Fruit fly (Drosophila melanogaster): ENCODE measurements around the gene CG10674.

DNA sequence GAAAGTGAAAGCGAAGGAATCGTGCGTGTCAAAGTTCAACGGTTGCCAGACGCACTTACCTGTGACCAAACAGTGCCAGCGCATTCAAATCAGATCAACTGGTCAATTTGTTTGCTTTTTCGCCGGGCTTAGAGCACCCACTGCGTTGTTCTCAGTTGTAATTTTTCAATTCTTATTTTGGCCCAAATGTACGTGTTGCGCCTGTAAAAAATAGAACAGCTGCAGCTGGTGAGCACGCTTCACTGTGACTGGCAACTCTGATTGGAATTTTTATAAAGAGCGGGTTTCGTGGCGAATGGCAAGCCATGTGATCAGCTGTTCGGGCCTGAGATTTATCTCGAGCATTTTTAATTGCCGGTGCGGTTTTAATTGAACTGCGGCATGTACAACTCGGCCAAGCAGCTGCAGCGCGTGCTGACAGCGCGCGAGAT lies 9.7 kb upstream of the CG10674 start, which contains the start of the genes Fitm and AlaRS-m:
- no peak for TF ChIP-seq Sin3A (optimal IDR thresholded peaks at IDR 0.05)
- TF ChIP-seq psq (optimal IDR thresholded peaks at IDR 0.05) = no peak
